Worm (Caenorhabditis elegans): Measurements from ENCODE around the gene cav-1.
A peak's percentile ranks its signal among the peaks of the same experiment; 100 is the strongest.

Gene cav-1

ce11 chrIV:9772096-9772720 is at the start of gene cav-1:
TSS of gene cav-1 (plus strand) at chrIV:9772510.
- TF ChIP-seq zag-1 (tag; optimal IDR thresholded peaks at IDR 0.05) (no peak), ztf-11 (tag; optimal IDR thresholded peaks at IDR 0.05) (peak in 1 of 2 experiments; percentile 55), ama-1 (optimal IDR thresholded peaks at IDR 0.05) (no peak)

ce11 chrIV:9723185-9723584 is 49.1 kb upstream of the cav-1 start:
- TF ChIP-seq mep-1 (tag; optimal IDR thresholded peaks at IDR 0.05) (no peak), nhr-85 (tag) (peak; percentile 79)

- no peak for TF ChIP-seq sptf-1 (tag; optimal IDR thresholded peaks at IDR 0.05)
- TF ChIP-seq zag-1 (tag; optimal IDR thresholded peaks at IDR 0.05): no peak
- no peak for TF ChIP-seq elt-2 (tag; optimal IDR thresholded peaks at IDR 0.05)
- no peak for TF ChIP-seq snpc-4 (tag; optimal IDR thresholded peaks at IDR 0.05)
- TF ChIP-seq egl-27 (tag; optimal IDR thresholded peaks at IDR 0.05): no peak
- TF ChIP-seq efl-3 (GFP tag; optimal IDR thresholded peaks at IDR 0.05): no peak
- no peak for TF ChIP-seq unc-62 (GFP tag; optimal IDR thresholded peaks at IDR 0.05)
- no peak for TF ChIP-seq nhr-84 (tag; optimal IDR thresholded peaks at IDR 0.05)
- no peak for TF ChIP-seq nhr-71 (tag; optimal IDR thresholded peaks at IDR 0.05)
- no peak for TF ChIP-seq C16A3.4 (tag; optimal IDR thresholded peaks at IDR 0.05)
- no peak for TF ChIP-seq nhr-47 (tag; optimal IDR thresholded peaks at IDR 0.05)
Observed at ce11 chrIV:9724948-9725347, 47.4 kb upstream of the cav-1 start, which contains the start of the genes nhr-138 and C28D4.18. TSS of gene nhr-138 (plus strand) at chrIV:9725251. TSS of gene C28D4.18 (plus strand) at chrIV:9725280.

ce11 chrIV:9725468-9725985 is 46.8 kb upstream of the cav-1 start:
- no peak for TF ChIP-seq nhr-77 (tag; optimal IDR thresholded peaks at IDR 0.05)
- TF ChIP-seq zag-1 (tag; optimal IDR thresholded peaks at IDR 0.05): no peak
- TF ChIP-seq unc-130 (tag; optimal IDR thresholded peaks at IDR 0.05): no peak
- no peak for TF ChIP-seq pag-3 (tag; optimal IDR thresholded peaks at IDR 0.05; ENCODE audit: borderline replicate concordance, insufficient read depth)
- no peak for TF ChIP-seq xbp-1 (tag; optimal IDR thresholded peaks at IDR 0.05)
- TF ChIP-seq nhr-19 (GFP tag; conservative IDR thresholded peaks at IDR 0.05): no peak
- no peak for TF ChIP-seq unc-62 (GFP tag; optimal IDR thresholded peaks at IDR 0.05)
- no peak for TF ChIP-seq ceh-63 (GFP tag; optimal IDR thresholded peaks at IDR 0.05)
- no peak for TF ChIP-seq grh-1 (GFP tag; IDR thresholded peaks at IDR 0.05)
- no peak for TF ChIP-seq C16A3.4 (tag; optimal IDR thresholded peaks at IDR 0.05)
- no peak for TF ChIP-seq hlh-4 (tag; optimal IDR thresholded peaks at IDR 0.05)
- no peak for TF ChIP-seq egl-27 (tag; optimal IDR thresholded peaks at IDR 0.05)
- no peak for TF ChIP-seq vab-15 (tag; optimal IDR thresholded peaks at IDR 0.05)
- no peak for TF ChIP-seq tbx-2 (tag; optimal IDR thresholded peaks at IDR 0.05)
- no peak for TF ChIP-seq C04F5.9 (tag; optimal IDR thresholded peaks at IDR 0.05)
- TF ChIP-seq ceh-82 (tag; optimal IDR thresholded peaks at IDR 0.05): no peak
- no peak for TF ChIP-seq efl-3 (GFP tag; optimal IDR thresholded peaks at IDR 0.05)
- TF ChIP-seq ceh-90 (tag; optimal IDR thresholded peaks at IDR 0.05): no peak
- no peak for TF ChIP-seq nhr-76 (tag; optimal IDR thresholded peaks at IDR 0.05)
- TF ChIP-seq mef-2 (tag; optimal IDR thresholded peaks at IDR 0.05): no peak
- no peak for TF ChIP-seq alr-1 (tag; optimal IDR thresholded peaks at IDR 0.05; ENCODE audit: borderline replicate concordance)
- no peak for TF ChIP-seq unc-86 (tag; optimal IDR thresholded peaks at IDR 0.05)
- TF ChIP-seq egl-13 (tag; optimal IDR thresholded peaks at IDR 0.05): no peak
- no peak for TF ChIP-seq pqm-1 (tag; optimal IDR thresholded peaks at IDR 0.05)
- no peak for TF ChIP-seq fos-1 (tag; optimal IDR thresholded peaks at IDR 0.05)
- TF ChIP-seq irx-1 (tag; optimal IDR thresholded peaks at IDR 0.05): no peak
- no peak for TF ChIP-seq elt-3 (tag; optimal IDR thresholded peaks at IDR 0.05)
- TF ChIP-seq blmp-1 (tag; optimal IDR thresholded peaks at IDR 0.05): no peak
- TF ChIP-seq tlp-1 (tag; optimal IDR thresholded peaks at IDR 0.05): no peak
- peak; percentile 14 for TF ChIP-seq swsn-7 (tag; optimal IDR thresholded peaks at IDR 0.05)
- peak; percentile 29 for TF ChIP-seq lin-14 (GFP tag; optimal IDR thresholded peaks at IDR 0.05)
- no peak for TF ChIP-seq lin-39 (tag; optimal IDR thresholded peaks at IDR 0.05)
- no peak for TF ChIP-seq mep-1 (tag; optimal IDR thresholded peaks at IDR 0.05)
- TF ChIP-seq unc-30 (tag; optimal IDR thresholded peaks at IDR 0.05): no peak
- peak; percentile 57 for TF ChIP-seq nhr-47 (tag; optimal IDR thresholded peaks at IDR 0.05)
- peak in 1 of 2 experiments; percentile 15 for TF ChIP-seq lsy-2 (tag; optimal IDR thresholded peaks at IDR 0.05)
- TF ChIP-seq nhr-71 (tag; optimal IDR thresholded peaks at IDR 0.05): peak; percentile 84
- peak; percentile 96 for TF ChIP-seq fkh-8 (tag; optimal IDR thresholded peaks at IDR 0.05)
- TF ChIP-seq hpl-2 (GFP tag; optimal IDR thresholded peaks at IDR 0.05): no peak

Data from whole organism, L1 larva.